Fruit fly (Drosophila melanogaster) whole organism, prepupa: ENCODE data around the gene Xport-A.

ENCODE experiments used
- CG16779 ChIP-seq: fragments of 200-800 bp; sonication (Bioruptor generic); optimal IDR thresholded peaks from 3 replicates; lab custom pipeline; 2017; ENCODE audit warnings: missing biosample characterization, mild to moderate bottlenecking, missing genetic modification characterization
- CG34406 ChIP-seq: fragments of 200-800 bp; sonication (Bioruptor generic); optimal IDR thresholded peaks from 3 replicates; lab custom pipeline; 2016; ENCODE audit warnings: missing biosample characterization, missing genetic modification characterization
- CG7368 ChIP-seq: fragments of 200-800 bp; sonication (Bioruptor generic); optimal IDR thresholded peaks from 3 replicates; lab custom pipeline; 2016; ENCODE audit warnings: missing biosample characterization, missing genetic modification characterization
- Eip75B ChIP-seq: fragments of 200-800 bp; sonication (Bioruptor generic); optimal IDR thresholded peaks from 3 replicates; lab custom pipeline; 2016; ENCODE audit warnings: missing biosample characterization, missing genetic modification characterization
- Lpt ChIP-seq: fragments of 200-800 bp; sonication (Bioruptor generic); optimal IDR thresholded peaks from 3 replicates; lab custom pipeline; 2016; ENCODE audit warnings: missing biosample characterization, missing genetic modification characterization
- OdsH ChIP-seq: fragments of 200-800 bp; sonication (Bioruptor generic); optimal IDR thresholded peaks from 3 replicates; lab custom pipeline; 2016; ENCODE audit warnings: missing biosample characterization, missing genetic modification characterization
- salr ChIP-seq, 2 experiments: fragments of 200-800 bp; sonication (Bioruptor generic); optimal IDR thresholded peaks; 3 replicates each; lab custom pipeline; 2016 to 2018; ENCODE audit warnings: missing biosample characterization in 2 of 2, missing genetic modification characterization in 2 of 2, mild to moderate bottlenecking in 1 of 2
- vri ChIP-seq: fragments of 200-800 bp; sonication (Bioruptor generic); optimal IDR thresholded peaks from 3 replicates; lab custom pipeline; 2016; ENCODE audit warnings: missing biosample characterization, mild to moderate bottlenecking, missing genetic modification characterization

dm6 chr3R:19891363-19891762 lies 23.8 kb downstream of the Xport-A start:
- TF ChIP-seq salr (GFP tag; optimal IDR thresholded peaks at IDR 0.05; lab: Kevin White, UChicago) (no peak), Lpt (GFP tag; lab: Kevin White, UChicago) (no peak), CG7368 (GFP tag; lab: Kevin White, UChicago) (no peak), OdsH (GFP tag; lab: Kevin White, UChicago) (no peak), vri (GFP tag; lab: Kevin White, UChicago) (no peak), CG16779 (tag; lab: Kevin White, UChicago) (no peak), CG34406 (GFP tag; lab: Kevin White, UChicago) (no peak), Eip75B (GFP tag; lab: Kevin White, UChicago) (no peak)
